Fruit fly (Drosophila melanogaster): ENCODE results near the gene D19B.
"Not testable (repeated sequence)": the region's sequence is repeated elsewhere in the genome, so short reads cannot be mapped to it uniquely, and the experiment has no call there.

D19B gene

DNA sequence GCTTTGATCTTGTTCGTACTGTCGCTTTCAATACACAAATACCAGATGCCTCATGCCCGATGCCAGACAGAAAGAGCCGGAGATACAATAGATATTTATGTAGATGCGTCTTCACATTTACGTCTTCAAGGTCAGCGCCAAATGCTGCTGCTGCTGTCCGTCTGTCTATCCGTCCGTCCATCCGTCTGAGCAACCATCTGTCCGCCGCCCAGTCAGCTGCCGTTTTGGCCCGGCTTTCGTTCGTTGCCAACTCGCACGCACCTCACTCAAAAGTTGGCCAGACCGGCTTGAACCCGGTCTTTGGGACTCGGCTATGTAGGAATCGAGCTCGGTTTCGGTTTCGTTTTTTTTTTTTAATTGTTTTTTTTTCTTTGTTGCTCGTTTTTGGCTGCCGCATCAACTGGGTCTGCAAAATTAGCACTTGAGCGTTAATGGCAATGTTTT is 29.7 kb downstream of the D19B start:
- peak; percentile 44 for TF ChIP-seq CrebA (GFP tag; optimal IDR thresholded peaks at IDR 0.05; ENCODE audit: borderline replicate concordance)
- TF ChIP-seq h (GFP tag; optimal IDR thresholded peaks at IDR 0.05), result no peak
- peak; percentile 72 for TF ChIP-seq Rel (GFP tag; optimal IDR thresholded peaks at IDR 0.05)
- TF ChIP-seq Rel (tag; optimal IDR thresholded peaks at IDR 0.05), result no peak
- TF ChIP-seq Sp1 (GFP tag; optimal IDR thresholded peaks at IDR 0.05), result peak; percentile 41

DNA sequence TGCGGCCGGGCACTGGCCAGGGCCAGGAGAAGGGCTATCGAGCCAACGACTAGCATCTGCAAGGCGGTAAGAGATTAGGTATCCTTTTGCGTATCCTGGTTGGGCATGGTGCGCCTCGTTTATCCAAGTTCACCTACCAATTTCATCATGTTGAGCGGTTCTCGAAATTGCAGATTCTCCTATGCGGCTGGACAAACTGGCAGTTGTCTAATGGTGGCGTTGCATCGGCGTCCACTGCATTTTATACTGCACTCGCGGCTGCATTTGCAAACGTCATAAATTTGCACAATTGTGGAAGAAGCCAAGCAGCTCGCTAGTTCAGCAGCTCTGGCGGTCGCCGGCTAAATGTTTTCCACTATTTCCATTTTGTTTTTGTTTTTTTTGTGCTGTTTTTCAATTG is 32.2 kb downstream of the D19B start, which contains the start of gene Acp65Aa:
Gene Acp65Aa, minus strand, starts transcription at position 215 of the 400 bp plus-strand sequence.
- TF ChIP-seq GATAd (GFP tag; optimal IDR thresholded peaks at IDR 0.05) (no peak), jim (GFP tag; optimal IDR thresholded peaks at IDR 0.05) (no peak), CG9705 (GFP tag; optimal IDR thresholded peaks at IDR 0.05) (no peak), lola (GFP tag; optimal IDR thresholded peaks at IDR 0.05) (no peak), dl (GFP tag; optimal IDR thresholded peaks at IDR 0.05; ENCODE audit: insufficient read depth in 1 of 2, partially characterized antibody in 2 of 2) (no peak)

DNA sequence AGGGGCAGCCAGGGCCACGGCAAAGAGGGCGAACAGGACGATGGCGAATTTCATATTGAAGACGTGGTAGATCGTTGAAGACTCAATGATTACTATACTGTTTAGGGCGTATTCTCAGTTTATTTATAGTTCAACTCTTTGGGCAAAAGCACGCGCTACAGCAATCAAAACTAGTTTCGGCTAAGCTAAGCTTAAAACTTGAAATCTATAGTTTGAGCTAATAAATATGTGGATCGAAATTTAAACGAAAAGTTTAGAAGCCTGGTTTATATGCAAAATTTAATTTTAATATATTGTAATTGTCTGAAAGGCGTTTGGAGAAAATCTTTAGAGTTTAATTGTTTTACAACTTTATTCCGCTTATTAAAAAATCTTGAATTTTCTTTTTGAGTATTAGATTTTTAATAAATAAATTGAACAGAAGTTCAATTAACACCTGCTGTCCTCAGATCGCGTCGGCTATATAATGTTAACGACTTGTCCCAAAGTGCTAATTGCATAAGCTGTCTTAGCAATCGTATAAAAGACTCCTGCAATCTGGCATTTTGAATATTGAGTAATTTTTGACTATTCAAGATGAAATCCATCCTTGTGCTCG is 33.9 kb downstream of the D19B start, which contains the start of the genes Cpr65Ax2 and Lcp65Aa:
Gene Cpr65Ax2, minus strand, starts transcription at position 101 of the 598 bp plus-strand sequence.
Gene Lcp65Aa, plus strand, starts transcription at position 548 of the 598 bp plus-strand sequence.
- not testable (repeated sequence) for TF ChIP-seq sage (GFP tag; optimal IDR thresholded peaks at IDR 0.05); Vsx2 (GFP tag; optimal IDR thresholded peaks at IDR 0.05; ENCODE audit: partially characterized antibody); Myc (optimal IDR thresholded peaks at IDR 0.05)

DNA sequence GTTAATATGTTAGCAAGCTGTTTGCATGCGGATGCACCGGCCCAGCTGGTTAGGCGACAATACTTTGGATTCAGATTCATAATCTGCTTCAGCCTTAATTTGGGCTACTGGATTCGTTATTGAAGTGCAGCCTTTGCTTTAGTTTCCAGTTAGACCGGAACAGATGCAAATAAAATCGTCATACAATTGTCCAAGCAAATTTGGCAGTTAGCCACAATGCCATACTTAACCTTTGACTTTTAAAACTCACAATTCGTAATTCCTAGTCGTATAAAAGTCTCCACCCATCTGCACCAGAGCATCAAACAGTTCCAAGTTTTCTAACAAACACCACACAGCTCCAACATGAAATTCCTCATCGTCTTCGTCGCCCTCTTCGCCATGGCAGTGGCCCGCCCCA is 35.5 kb downstream of the D19B start, which contains the start of gene Lcp65Ab1:
Gene Lcp65Ab1, plus strand, starts transcription at position 301 of the 400 bp plus-strand sequence.
- TF ChIP-seq Sp1 (GFP tag; optimal IDR thresholded peaks at IDR 0.05); dl (GFP tag; optimal IDR thresholded peaks at IDR 0.05; ENCODE audit: insufficient read depth in 1 of 2, partially characterized antibody in 2 of 2); sv (GFP tag; optimal IDR thresholded peaks at IDR 0.05): not testable (repeated sequence)

DNA sequence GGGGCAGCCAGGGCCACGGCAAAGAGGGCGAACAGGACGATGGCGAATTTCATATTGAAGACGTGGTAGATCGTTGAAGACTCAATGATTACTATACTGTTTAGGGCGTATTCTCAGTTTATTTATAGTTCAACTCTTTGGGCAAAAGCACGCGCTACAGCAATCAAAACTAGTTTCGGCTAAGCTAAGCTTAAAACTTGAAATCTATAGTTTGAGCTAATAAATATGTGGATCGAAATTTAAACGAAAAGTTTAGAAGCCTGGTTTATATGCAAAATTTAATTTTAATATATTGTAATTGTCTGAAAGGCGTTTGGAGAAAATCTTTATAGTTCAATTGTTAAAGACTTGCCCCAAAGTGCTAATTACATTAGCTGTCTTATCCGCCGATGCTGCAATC is 36.8 kb downstream of the D19B start, which contains the start of gene Cpr65Ax1:
Gene Cpr65Ax1, minus strand, starts transcription at position 101 of the 400 bp plus-strand sequence.
- TF ChIP-seq dsf (GFP tag; optimal IDR thresholded peaks at IDR 0.05; ENCODE audit: borderline replicate concordance); Sp1 (GFP tag; optimal IDR thresholded peaks at IDR 0.05); Hr83 (GFP tag; optimal IDR thresholded peaks at IDR 0.05; ENCODE audit: poor library complexity, severe bottlenecking): not testable (repeated sequence)

DNA sequence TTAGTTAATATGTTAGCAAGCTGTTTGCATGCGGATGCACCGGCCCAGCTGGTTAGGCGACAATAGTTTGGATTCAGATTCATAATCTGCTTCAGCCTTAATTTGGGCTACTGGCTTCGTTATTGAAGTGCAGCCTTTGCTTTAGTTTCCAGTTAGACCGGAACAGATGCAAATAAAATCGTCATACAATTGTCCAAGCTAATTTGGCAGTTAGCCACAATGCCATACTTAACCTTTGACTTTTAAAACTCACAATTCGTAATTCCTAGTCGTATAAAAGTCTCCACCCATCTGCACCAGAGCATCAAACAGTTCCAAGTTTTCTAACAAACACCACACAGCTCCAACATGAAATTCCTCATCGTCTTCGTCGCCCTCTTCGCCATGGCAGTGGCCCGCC is 38.3 kb downstream of the D19B start, which contains the start of gene Lcp65Ab2:
Gene Lcp65Ab2, plus strand, starts transcription at position 301 of the 400 bp plus-strand sequence.
- TF ChIP-seq tai, CG32264, brk (GFP tag; optimal IDR thresholded peaks at IDR 0.05): not testable (repeated sequence)

DNA sequence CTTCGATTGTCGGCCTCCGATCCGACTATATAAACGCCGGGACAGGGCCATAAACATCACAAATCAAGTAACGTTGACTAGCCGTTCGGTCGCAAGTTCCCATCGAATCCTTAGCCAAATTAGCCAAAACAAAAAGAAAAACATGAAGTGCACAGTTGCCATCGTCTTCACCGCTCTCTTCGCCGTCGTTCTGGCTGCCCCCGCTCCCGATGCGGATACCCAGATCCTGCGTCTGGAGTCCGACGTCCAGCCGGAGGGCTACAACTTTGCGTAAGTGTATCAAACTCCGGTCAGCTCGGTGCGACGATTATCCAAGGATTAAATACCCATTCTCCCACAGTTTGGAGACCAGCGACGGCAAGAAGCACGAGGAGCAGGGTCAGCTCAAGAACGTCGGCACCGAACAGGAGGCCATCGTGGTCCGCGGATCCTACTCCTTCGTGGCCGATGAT is 39.9 kb downstream of the D19B start, which contains the start of gene Lcp65Ac:
Gene Lcp65Ac, plus strand, starts transcription at position 51 of the 452 bp plus-strand sequence.
- TF ChIP-seq h (GFP tag; optimal IDR thresholded peaks at IDR 0.05) (no peak), Jra (GFP tag; optimal IDR thresholded peaks at IDR 0.05) (no peak), tai (GFP tag; optimal IDR thresholded peaks at IDR 0.05) (no peak), Dfd (GFP tag; optimal IDR thresholded peaks at IDR 0.05) (no peak), sage (GFP tag; optimal IDR thresholded peaks at IDR 0.05) (no peak), jim (GFP tag; optimal IDR thresholded peaks at IDR 0.05) (no peak)

DNA sequence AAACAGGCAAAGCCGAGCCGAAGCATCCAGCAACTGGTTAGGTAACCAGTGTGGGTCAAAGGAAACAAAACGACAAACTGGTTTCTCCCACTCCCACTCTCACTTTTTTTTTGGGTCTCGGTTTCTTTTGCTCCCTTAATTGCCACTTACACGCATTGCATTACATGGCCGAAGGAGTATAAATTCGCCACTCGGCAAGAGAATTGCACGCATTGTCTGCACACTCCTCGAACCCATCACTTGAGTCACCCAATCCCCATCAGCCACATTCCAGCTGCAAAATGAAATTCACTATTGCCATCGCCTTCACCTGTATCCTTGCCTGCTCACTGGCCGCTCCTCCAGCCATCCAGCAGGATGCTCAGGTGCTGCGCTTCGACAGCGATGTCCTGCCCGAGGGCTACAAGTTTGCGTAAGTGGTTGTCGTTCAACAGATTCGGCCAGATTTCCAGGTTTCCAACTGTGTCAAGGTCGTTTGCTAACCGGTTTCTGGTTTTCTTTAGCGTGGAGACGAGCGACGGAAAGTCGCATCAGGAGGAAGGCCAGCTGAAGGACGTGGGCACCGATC is 41.4 kb downstream of the D19B start, which contains the start of gene Lcp65Ad:
Gene Lcp65Ad, plus strand, starts transcription at position 208 of the 568 bp plus-strand sequence.
- TF ChIP-seq Hnf4 (GFP tag; optimal IDR thresholded peaks at IDR 0.05) (no peak), Abd-B (GFP tag; optimal IDR thresholded peaks at IDR 0.05) (no peak), sage (GFP tag; optimal IDR thresholded peaks at IDR 0.05) (no peak), Dfd (GFP tag; optimal IDR thresholded peaks at IDR 0.05) (no peak), jim (GFP tag; optimal IDR thresholded peaks at IDR 0.05) (no peak), br (GFP tag; optimal IDR thresholded peaks at IDR 0.05) (no peak), Rel (GFP tag; optimal IDR thresholded peaks at IDR 0.05) (no peak), Rel (tag; optimal IDR thresholded peaks at IDR 0.05) (no peak), Myc (optimal IDR thresholded peaks at IDR 0.05) (no peak), h (GFP tag; optimal IDR thresholded peaks at IDR 0.05) (no peak), lola (GFP tag; optimal IDR thresholded peaks at IDR 0.05) (no peak), sv (GFP tag; optimal IDR thresholded peaks at IDR 0.05) (no peak), pan (optimal IDR thresholded peaks at IDR 0.05) (no peak), rgr (GFP tag; optimal IDR thresholded peaks at IDR 0.05) (no peak), Dif (GFP tag; optimal IDR thresholded peaks at IDR 0.05; ENCODE audit: partially characterized antibody) (no peak), Mio (GFP tag; optimal IDR thresholded peaks at IDR 0.05) (no peak), woc (GFP tag; optimal IDR thresholded peaks at IDR 0.05) (no peak)
